Fruit fly (Drosophila melanogaster): ENCODE results near the gene PGRP-LC.

Gene PGRP-LC

dm6 chr3L:9377198-9378035, 38.8 kb downstream of the PGRP-LC start, which contains the start of gene Hsp26 (continued):
- TF ChIP-seq psq (GFP tag; optimal IDR thresholded peaks at IDR 0.05) (peak; percentile 64), ash1 (GFP tag; optimal IDR thresholded peaks at IDR 0.05) (no peak), schlank (tag; optimal IDR thresholded peaks at IDR 0.05) (peak; percentile 8), CG9609 (GFP tag; optimal IDR thresholded peaks at IDR 0.05) (peak; percentile 82), gt (GFP tag; IDR thresholded peaks at IDR 0.05) (no peak), CG15601 (tag; optimal IDR thresholded peaks at IDR 0.05) (peak; percentile 85), Hand (GFP tag; optimal IDR thresholded peaks at IDR 0.05) (peak; percentile 87), CG8089 (GFP tag; optimal IDR thresholded peaks at IDR 0.05) (peak; percentile 79), CG14667 (GFP tag; IDR thresholded peaks at IDR 0.05) (peak; percentile 71), ase (GFP tag; IDR thresholded peaks at IDR 0.05) (peak; percentile 78), CG9437 (GFP tag; optimal IDR thresholded peaks at IDR 0.05) (peak; percentile 74), CG4707 (GFP tag; optimal IDR thresholded peaks at IDR 0.05) (peak; percentile 49), usp (GFP tag; optimal IDR thresholded peaks at IDR 0.05) (no peak), CG12299 (tag; optimal IDR thresholded peaks at IDR 0.05) (peak; percentile 63), Ravus (GFP tag; IDR thresholded peaks at IDR 0.05) (peak; percentile 32; the same call in 1 of the 2 replicates), Nf-YB (GFP tag; optimal IDR thresholded peaks at IDR 0.05) (peak; percentile 63), tx (GFP tag; optimal IDR thresholded peaks at IDR 0.05) (peak; percentile 62), CG15696 (tag; optimal IDR thresholded peaks at IDR 0.05) (peak; percentile 12), CG11696 (GFP tag; IDR thresholded peaks at IDR 0.05) (peak; percentile 65), CG4820 (GFP tag; optimal IDR thresholded peaks at IDR 0.05) (peak; percentile 67), CG16863 (GFP tag; optimal IDR thresholded peaks at IDR 0.05) (peak; percentile 88), vvl (GFP tag; IDR thresholded peaks at IDR 0.05) (peak; percentile 96), Dip3 (GFP tag; optimal IDR thresholded peaks at IDR 0.05) (peak; percentile 81), p53 (GFP tag; optimal IDR thresholded peaks at IDR 0.05) (peak; percentile 63), zf30C (GFP tag; optimal IDR thresholded peaks at IDR 0.05) (peak; percentile 90), salm (tag; optimal IDR thresholded peaks at IDR 0.05) (peak; percentile 85), Dbx (GFP tag; IDR thresholded peaks at IDR 0.05) (peak; percentile 60; the same call in 2 of the 3 replicates), CG8478 (optimal IDR thresholded peaks at IDR 0.05) (no peak), grn (GFP tag; optimal IDR thresholded peaks at IDR 0.05) (peak; percentile 18), CG17612 (GFP tag; IDR thresholded peaks at IDR 0.05) (peak; percentile 56; the same call in 1 of the 2 replicates), Ets65A (GFP tag) (peak; percentile 91), dimm (GFP tag; IDR thresholded peaks at IDR 0.05) (peak; percentile 58; the same call in 1 of the 2 replicates), danr (GFP tag; IDR thresholded peaks at IDR 0.05) (peak; percentile 21; the same call in 1 of the 2 replicates), CG7963 (GFP tag; IDR thresholded peaks at IDR 0.05; ENCODE audit: partially characterized antibody) (no peak), NC2α (GFP tag; optimal IDR thresholded peaks at IDR 0.05) (peak; percentile 73), Jarid2 (GFP tag; optimal IDR thresholded peaks at IDR 0.05) (peak; percentile 75), CG42726 (GFP tag; IDR thresholded peaks at IDR 0.05; ENCODE audit: partially characterized antibody) (no peak), cato (GFP tag; optimal IDR thresholded peaks at IDR 0.05; ENCODE audit: borderline replicate concordance) (peak; percentile 75), Hr3 (GFP tag; optimal IDR thresholded peaks at IDR 0.05) (peak; percentile 80), sc (optimal IDR thresholded peaks at IDR 0.05) (no peak), sc (GFP tag; optimal IDR thresholded peaks at IDR 0.05) (peak; percentile 72), HLH54F (GFP tag; optimal IDR thresholded peaks at IDR 0.05) (peak; percentile 82), CG12155 (GFP tag; optimal IDR thresholded peaks at IDR 0.05) (peak; percentile 83), dmrt11E (tag; optimal IDR thresholded peaks at IDR 0.05) (peak; percentile 30), Ssrp (tag; optimal IDR thresholded peaks at IDR 0.05) (peak; percentile 70), CG4424 (GFP tag; optimal IDR thresholded peaks at IDR 0.05) (peak; percentile 83), Trl (optimal IDR thresholded peaks at IDR 0.05) (peak; percentile 81 to 97), Trl (GFP tag; optimal IDR thresholded peaks at IDR 0.05) (peak; percentile 94), bsh (GFP tag; optimal IDR thresholded peaks at IDR 0.05) (peak; percentile 74 to 93), Deaf1 (tag; optimal IDR thresholded peaks at IDR 0.05) (peak; percentile 71)
